Worm (Caenorhabditis elegans) whole organism, L3 larva: ENCODE measurements around the gene C25G4.17.

Experiments used
- aly-2 ChIP-seq: fragments of 150-350 bp; optimal IDR thresholded peaks from 2 replicates; lab custom pipeline; 2014; ENCODE audit warnings: missing biosample characterization, missing genetic modification characterization
- elt-3 ChIP-seq, 3 experiments: fragments of 150-350 bp in 1 of 3; sonication (generic microtip) in 2 of 3; optimal IDR thresholded peaks; 2 replicates in 2 of 3; 4 replicates in 1 of 3; lab custom pipeline; 2014 to 2017; ENCODE audit warnings: missing biosample characterization in 3 of 3, missing genetic modification characterization in 3 of 3
- nhr-12 ChIP-seq: fragments of 150-350 bp; optimal IDR thresholded peaks from 2 replicates; lab custom pipeline; 2014; ENCODE audit warnings: missing biosample characterization, missing genetic modification characterization

- TF ChIP-seq nhr-12 (tag; lab: Kevin White, UChicago) (no peak), aly-2 (tag; lab: Kevin White, UChicago) (no peak), elt-3 (tag; optimal IDR thresholded peaks at IDR 0.05; lab: Kevin White, UChicago) (no peak)
Measured at ce11 chrIV:12428467-12428866, 13.3 kb upstream of the C25G4.17 start, which contains the start of gene col-130.
